Worm (Caenorhabditis elegans) whole organism, early embryonic: ENCODE measurements around the gene Y105C5B.19.

Experiments
- B0310.2 ChIP-seq: sonication (generic microtip); optimal IDR thresholded peaks from 2 replicates; lab custom pipeline; 2016; ENCODE audit warnings: mild to moderate bottlenecking, missing genetic modification characterization, missing compliant biosample characterization
- F13C5.2 ChIP-seq: sonication (generic microtip); optimal IDR thresholded peaks from 2 replicates; lab custom pipeline; 2017; ENCODE audit warnings: mild to moderate bottlenecking, missing genetic modification characterization, inconsistent platforms, missing compliant biosample characterization
- aly-1 ChIP-seq: sonication (generic microtip); optimal IDR thresholded peaks from 2 replicates; lab custom pipeline; 2016; ENCODE audit warnings: missing genetic modification characterization, missing compliant biosample characterization
- ama-1 ChIP-seq: fragments of 150-350 bp; optimal IDR thresholded peaks from 2 replicates; lab custom pipeline; 2014
- ceh-13 ChIP-seq: fragments of 200-800 bp; sonication (Bioruptor generic); optimal IDR thresholded peaks from 2 replicates; lab custom pipeline; 2018; ENCODE audit warnings: mild to moderate bottlenecking, missing genetic modification characterization, missing compliant biosample characterization
- ceh-36 ChIP-seq: sonication (generic microtip); optimal IDR thresholded peaks from 2 replicates; lab custom pipeline; 2016; ENCODE audit warnings: missing genetic modification characterization, inconsistent platforms, missing compliant biosample characterization
- ets-7 ChIP-seq: sonication (generic microtip); optimal IDR thresholded peaks from 2 replicates; lab custom pipeline; 2016; ENCODE audit warnings: missing genotype, missing genetic modification characterization, missing compliant biosample characterization
- flt-1 ChIP-seq: fragments of 200-800 bp; sonication (Bioruptor generic); IDR thresholded peaks from 2 replicates; pipeline ENCODE4 v1.3.6; 2022; ENCODE audit warnings: missing genetic modification characterization, missing compliant biosample characterization
- hmbx-1 ChIP-seq: sonication (generic microtip); optimal IDR thresholded peaks from 2 replicates; lab custom pipeline; 2016; ENCODE audit warnings: mild to moderate bottlenecking, missing genetic modification characterization, missing compliant biosample characterization
- hmg-4 ChIP-seq: fragments of 200-800 bp; sonication (Bioruptor generic); optimal IDR thresholded peaks from 2 replicates; lab custom pipeline; 2018; ENCODE audit warnings: mild to moderate bottlenecking, missing genetic modification characterization, missing compliant biosample characterization
- hnd-1 ChIP-seq: sonication (generic microtip); optimal IDR thresholded peaks from 2 replicates; lab custom pipeline; 2016; ENCODE audit warnings: missing genetic modification characterization, missing compliant biosample characterization
- pes-1 ChIP-seq: fragments of 200-800 bp; sonication (Bioruptor generic); IDR thresholded peaks from 2 replicates; pipeline ENCODE4 v1.3.6; 2022; ENCODE audit warnings: missing genetic modification reagents, missing genetic modification characterization, missing compliant biosample characterization
- scrt-1 ChIP-seq: fragments of 200-800 bp; sonication (Bioruptor generic); IDR thresholded peaks from 2 replicates; pipeline ENCODE4 v1.3.6; 2022; ENCODE audit warnings: missing genetic modification characterization, missing compliant biosample characterization
- sea-1 ChIP-seq: fragments of 200-800 bp; sonication (Bioruptor generic); conservative IDR thresholded peaks from 2 replicates; pipeline ENCODE4 v1.3.6; 2022; ENCODE audit warnings: missing genetic modification characterization, missing compliant biosample characterization
- tbx-11 ChIP-seq: fragments of 200-800 bp; sonication (Bioruptor generic); IDR thresholded peaks from 2 replicates; pipeline ENCODE4 v1.3.6; 2022; ENCODE audit warnings: missing genetic modification characterization, missing compliant biosample characterization
- tbx-37 ChIP-seq: fragments of 200-800 bp; sonication (Bioruptor generic); conservative IDR thresholded peaks from 2 replicates; pipeline ENCODE4 v1.3.6; 2022; ENCODE audit warnings: missing genetic modification reagents, missing genetic modification characterization, missing compliant biosample characterization
- tra-4 ChIP-seq: sonication (generic microtip); optimal IDR thresholded peaks from 2 replicates; lab custom pipeline; 2017; ENCODE audit warnings: missing genetic modification characterization, missing compliant biosample characterization

Y105C5B.19 gene

DNA sequence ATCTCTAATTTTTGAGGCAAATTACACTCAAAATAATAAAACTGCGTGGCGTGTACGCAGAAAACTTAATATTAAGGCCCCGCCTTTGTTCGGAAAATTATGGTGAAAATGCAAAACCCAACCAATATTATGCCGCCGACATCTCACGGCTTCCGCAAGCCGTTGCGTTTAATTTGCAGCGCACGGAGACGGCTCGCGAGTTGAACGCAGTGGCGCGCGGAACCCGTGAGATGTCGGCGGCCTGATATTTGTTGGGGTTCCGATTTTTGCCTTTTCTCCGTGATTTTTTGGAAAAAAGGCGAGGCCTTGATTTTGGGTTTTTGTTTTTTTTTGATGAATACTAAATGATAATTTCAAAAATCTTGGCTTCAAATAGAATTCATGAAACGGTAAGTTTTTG lies 17.3 kb upstream of the Y105C5B.19 start:
- TF ChIP-seq pes-1 (GFP tag; lab: Robert Waterston, UW) (peak; percentile 52; the same call in 1 of the 2 replicates), hmbx-1 (no peak), tbx-37 (GFP tag; lab: Robert Waterston, UW) (no peak)

DNA sequence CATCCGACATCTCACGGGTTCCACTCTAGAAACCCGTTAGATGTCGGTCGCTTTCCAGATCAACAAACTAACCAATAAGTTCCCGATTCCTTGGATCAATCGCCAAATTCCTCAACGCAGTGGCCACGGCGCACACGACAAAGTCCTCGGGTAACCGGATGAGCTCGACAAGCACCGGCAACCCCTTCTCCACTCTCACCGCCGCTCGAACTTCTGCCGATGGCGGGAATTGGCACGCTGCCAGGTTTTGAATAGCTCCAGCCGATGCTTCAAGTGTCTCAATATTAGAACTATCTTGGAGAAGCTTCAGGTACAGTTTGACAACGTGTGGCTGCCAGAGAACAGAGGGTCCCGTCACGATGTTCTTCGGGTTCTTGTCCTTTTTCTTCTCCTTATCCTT lies 15.9 kb upstream of the Y105C5B.19 start:
- TF ChIP-seq ceh-13 (GFP tag; lab: Kevin White, UChicago) (no peak), tbx-11 (GFP tag; lab: Robert Waterston, UW) (no peak), sea-1 (GFP tag; lab: Robert Waterston, UW) (no peak), tbx-37 (GFP tag; lab: Robert Waterston, UW) (no peak), flt-1 (no peak), ets-7 (tag; lab: Kevin White, UChicago) (no peak), tra-4 (no peak), pes-1 (GFP tag; lab: Robert Waterston, UW) (no peak), F13C5.2 (tag; lab: Kevin White, UChicago) (no peak), hmbx-1 (no peak), ama-1 (lab: Kevin White, UChicago) (no peak), hnd-1 (tag; lab: Kevin White, UChicago) (no peak), B0310.2 (tag; lab: Kevin White, UChicago) (no peak), hmg-4 (GFP tag; lab: Kevin White, UChicago) (no peak), scrt-1 (no peak), ceh-36 (tag; lab: Kevin White, UChicago) (no peak), aly-1 (tag; lab: Kevin White, UChicago) (no peak)

DNA sequence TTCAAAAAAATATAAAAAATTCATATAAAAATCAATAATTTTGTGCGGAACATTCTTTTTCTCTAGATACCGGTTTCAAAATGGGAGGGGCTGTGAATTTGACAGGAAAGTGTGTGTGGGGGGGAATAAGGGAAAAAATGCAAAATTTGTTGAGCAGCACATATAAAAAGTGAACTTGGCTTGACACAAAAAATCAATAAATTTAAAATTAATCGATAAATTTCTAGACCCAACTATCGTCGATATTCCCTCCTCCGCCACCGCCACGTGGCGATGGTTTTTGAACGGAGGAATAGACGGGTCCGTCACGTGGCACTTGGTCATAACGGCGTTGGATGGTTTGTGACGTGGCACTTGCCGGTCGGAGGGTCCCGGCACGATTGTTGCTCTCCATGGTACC lies 14.1 kb upstream of the Y105C5B.19 start:
- TF ChIP-seq hmg-4 (GFP tag; lab: Kevin White, UChicago) (no peak), B0310.2 (tag; lab: Kevin White, UChicago) (no peak), ets-7 (tag; lab: Kevin White, UChicago) (no peak), F13C5.2 (tag; lab: Kevin White, UChicago) (no peak), pes-1 (GFP tag; lab: Robert Waterston, UW) (no peak), hnd-1 (tag; lab: Kevin White, UChicago) (no peak), sea-1 (GFP tag; lab: Robert Waterston, UW) (no peak), tbx-37 (GFP tag; lab: Robert Waterston, UW) (no peak), ama-1 (lab: Kevin White, UChicago) (no peak), scrt-1 (no peak), ceh-36 (tag; lab: Kevin White, UChicago) (no peak)

DNA sequence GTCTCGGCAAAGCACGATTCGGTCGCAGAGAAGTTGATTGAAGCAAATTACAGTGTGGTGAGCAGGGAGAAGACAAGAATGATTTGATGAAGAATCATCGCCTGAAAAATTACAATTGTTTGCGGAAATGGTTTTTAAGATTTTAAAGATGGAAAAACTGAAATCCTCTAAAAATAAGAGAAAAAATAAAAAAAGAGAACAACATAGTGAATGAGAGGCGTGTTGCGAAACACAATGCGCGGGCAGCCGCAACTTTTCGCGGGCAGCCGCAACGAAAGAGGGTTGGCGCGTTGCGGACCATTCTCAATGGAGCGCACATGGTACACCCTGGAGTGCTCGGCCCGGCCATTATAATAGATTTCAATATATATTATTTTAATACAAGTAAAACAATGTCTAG lies 10.7 kb upstream of the Y105C5B.19 start, which contains the start of gene Y105C5B.20:
Gene Y105C5B.20, minus strand, starts transcription at position 101 of the 400 bp plus-strand sequence.
- TF ChIP-seq hmbx-1 (no peak), aly-1 (tag; lab: Kevin White, UChicago) (no peak), ceh-36 (tag; lab: Kevin White, UChicago) (no peak), tra-4 (no peak), sea-1 (GFP tag; lab: Robert Waterston, UW) (no peak), B0310.2 (tag; lab: Kevin White, UChicago) (no peak), scrt-1 (no peak)

ce11 chrIV:15991416-15991815 lies 7.6 kb upstream of the Y105C5B.19 start:
- TF ChIP-seq pes-1 (GFP tag; lab: Robert Waterston, UW) (no peak), ceh-36 (tag; lab: Kevin White, UChicago) (no peak)

DNA sequence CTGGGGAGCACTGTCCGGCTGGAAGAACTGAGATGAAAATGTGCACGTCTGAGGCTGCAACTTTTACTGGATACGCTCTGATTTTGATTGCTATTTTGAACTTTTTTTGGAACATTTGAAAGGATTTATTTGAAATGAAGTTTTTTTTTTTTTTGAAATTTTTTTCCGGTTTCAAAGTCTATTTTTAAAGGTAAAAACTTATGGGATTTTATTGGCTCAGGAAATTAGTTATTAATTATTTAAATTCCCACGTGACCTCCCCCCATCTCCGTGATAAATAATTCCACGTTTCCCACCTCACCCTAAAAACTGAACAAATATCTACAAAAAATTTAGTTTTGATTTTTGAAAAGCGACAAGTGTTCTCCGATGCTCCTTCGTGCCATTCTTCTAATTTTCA lies 19.5 kb downstream of the Y105C5B.19 start, which contains the start of gene Y105C5B.18:
Gene Y105C5B.18, plus strand, starts transcription at position 301 of the 400 bp plus-strand sequence.
- TF ChIP-seq flt-1 = no peak
- TF ChIP-seq hmg-4 (GFP tag; lab: Kevin White, UChicago) = no peak
- no peak for TF ChIP-seq tra-4
- TF ChIP-seq aly-1 (tag; lab: Kevin White, UChicago) = no peak
- no peak for TF ChIP-seq tbx-11 (GFP tag; lab: Robert Waterston, UW)

DNA sequence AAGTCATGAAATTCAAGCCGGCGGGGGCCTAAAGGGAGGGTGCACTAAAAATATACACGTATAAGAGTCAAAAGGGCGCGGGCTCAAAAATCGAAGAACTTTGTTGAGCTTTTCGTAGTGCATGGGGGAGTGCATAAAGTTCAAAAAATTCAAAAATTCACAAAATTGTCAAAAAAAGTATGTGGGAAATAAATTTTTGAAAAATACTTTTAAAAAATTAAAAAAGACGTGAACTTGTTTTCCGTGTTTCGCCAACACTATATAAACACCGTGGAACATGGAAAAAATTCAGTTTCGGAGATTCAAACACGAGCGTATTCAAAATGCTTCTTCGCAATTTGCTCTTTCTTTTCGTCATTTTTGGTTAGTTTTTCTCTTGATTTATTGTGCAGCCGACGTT lies 21.0 kb downstream of the Y105C5B.19 start, which contains the start of gene Y105C5B.17:
Gene Y105C5B.17, plus strand, starts transcription at position 301 of the 400 bp plus-strand sequence.
- TF ChIP-seq tbx-37 (GFP tag; lab: Robert Waterston, UW) (no peak), ets-7 (tag; lab: Kevin White, UChicago) (no peak), hmbx-1 (no peak), hnd-1 (tag; lab: Kevin White, UChicago) (no peak), F13C5.2 (tag; lab: Kevin White, UChicago) (no peak), ceh-36 (tag; lab: Kevin White, UChicago) (no peak), B0310.2 (tag; lab: Kevin White, UChicago) (no peak), tbx-11 (GFP tag; lab: Robert Waterston, UW) (no peak), sea-1 (GFP tag; lab: Robert Waterston, UW) (no peak), flt-1 (no peak), aly-1 (tag; lab: Kevin White, UChicago) (no peak), scrt-1 (no peak), hmg-4 (GFP tag; lab: Kevin White, UChicago) (no peak), ama-1 (lab: Kevin White, UChicago) (no peak), tra-4 (no peak), ceh-13 (GFP tag; lab: Kevin White, UChicago) (no peak), pes-1 (GFP tag; lab: Robert Waterston, UW) (no peak)

DNA sequence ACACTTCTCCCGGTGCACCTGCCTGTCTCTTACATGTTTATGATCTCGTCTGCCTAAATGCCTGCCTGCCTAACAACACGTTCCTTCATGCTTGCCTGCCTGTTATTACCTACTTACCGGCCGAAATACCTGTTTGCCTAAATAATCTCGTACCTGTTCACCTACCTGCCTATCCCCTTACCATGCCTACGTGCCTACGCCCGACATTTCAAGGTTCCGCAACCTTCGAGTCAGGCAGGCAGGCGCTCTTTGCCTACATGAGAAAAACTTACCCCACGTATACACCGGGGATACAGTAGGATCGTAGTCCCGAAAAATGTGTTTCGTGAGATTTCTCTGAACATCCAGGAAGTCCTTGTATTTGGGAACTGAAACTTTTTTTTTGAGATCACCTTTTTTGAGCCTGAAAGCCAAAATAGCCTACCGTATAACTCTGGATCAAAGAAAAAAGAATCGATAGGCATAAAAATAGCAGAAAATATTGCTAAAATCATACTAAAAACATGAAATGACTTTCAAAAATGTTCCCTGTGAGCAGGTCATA lies 21.5 kb downstream of the Y105C5B.19 start, which contains the start of gene lgc-19:
Gene lgc-19, minus strand, starts transcription at position 494 of the 544 bp plus-strand sequence.
- TF ChIP-seq pes-1 (GFP tag; lab: Robert Waterston, UW) = no peak
- TF ChIP-seq hnd-1 (tag; lab: Kevin White, UChicago) = no peak
- no peak for TF ChIP-seq hmbx-1
- no peak for TF ChIP-seq tra-4
- no peak for TF ChIP-seq ceh-36 (tag; lab: Kevin White, UChicago)
- TF ChIP-seq B0310.2 (tag; lab: Kevin White, UChicago) = no peak
- TF ChIP-seq ama-1 (lab: Kevin White, UChicago) = no peak
- no peak for TF ChIP-seq flt-1
- no peak for TF ChIP-seq tbx-37 (GFP tag; lab: Robert Waterston, UW)
- no peak for TF ChIP-seq hmg-4 (GFP tag; lab: Kevin White, UChicago)
- no peak for TF ChIP-seq sea-1 (GFP tag; lab: Robert Waterston, UW)
- TF ChIP-seq scrt-1 = no peak
